Worm (Caenorhabditis elegans) whole organism, mixed stage, embryonic: ENCODE data around the gene ekl-5.

Experiments
- nhr-28 ChIP-seq: fragments of 150-350 bp; optimal IDR thresholded peaks from 2 replicates; lab custom pipeline; 2014; ENCODE audit warnings: missing biosample characterization, missing genetic modification characterization
- pha-4 ChIP-seq: fragments of 150-350 bp; optimal IDR thresholded peaks from 2 replicates; lab custom pipeline; 2018; ENCODE audit warnings: missing biosample characterization, missing genetic modification reagents, missing genetic modification characterization
- unc-120 ChIP-seq: sonication (generic microtip); optimal IDR thresholded peaks from 2 replicates; lab custom pipeline; 2017; ENCODE audit warnings: missing genetic modification characterization, missing compliant biosample characterization; ENCODE audit not compliant: poor library complexity, severe bottlenecking

DNA sequence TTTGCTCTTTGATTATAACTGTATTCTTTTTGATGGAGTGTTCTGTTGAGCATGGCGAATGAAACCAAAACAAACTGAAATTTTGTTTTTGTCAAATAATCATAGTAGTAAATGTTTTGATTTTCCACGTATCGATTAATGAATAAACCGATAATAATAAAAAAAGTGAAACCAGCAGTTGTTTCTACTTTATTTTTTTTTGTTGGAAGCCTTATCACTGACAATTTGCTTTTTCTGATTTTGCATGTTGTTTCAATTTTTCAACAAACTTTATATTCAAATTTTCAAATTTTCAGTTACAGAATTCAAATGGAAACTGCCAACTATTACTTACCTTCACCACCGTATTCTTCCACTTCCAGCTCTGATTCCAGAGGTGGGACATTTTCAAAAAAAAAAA is 17.6 kb upstream of the ekl-5 start, which contains the start of gene elt-3:
- no peak for TF ChIP-seq nhr-28 (tag; lab: Kevin White, UChicago)
- TF ChIP-seq pha-4: no peak
- no peak for TF ChIP-seq unc-120
